Worm (Caenorhabditis elegans) whole organism, L3 larva: ENCODE measurements around the gene srab-22.
"Not testable (repeated sequence)": the region's sequence is repeated elsewhere in the genome, so short reads cannot be mapped to it uniquely, and the experiment has no call there.

Source experiments
- R02D3.7 ChIP-seq: fragments of 150-350 bp; optimal IDR thresholded peaks from 2 replicates; lab custom pipeline; 2014; ENCODE audit warnings: missing biosample characterization, missing genetic modification characterization
- ZK546.5 ChIP-seq: sonication (generic microtip); optimal IDR thresholded peaks from 2 replicates; lab custom pipeline; 2017; ENCODE audit warnings: missing biosample characterization, missing genetic modification characterization
- aly-2 ChIP-seq: fragments of 150-350 bp; optimal IDR thresholded peaks from 2 replicates; lab custom pipeline; 2014; ENCODE audit warnings: missing biosample characterization, missing genetic modification characterization
- ama-1 ChIP-seq: fragments of 150-350 bp; optimal IDR thresholded peaks from 2 replicates; lab custom pipeline; 2018
- ceh-28 ChIP-seq: fragments of 150-350 bp; optimal IDR thresholded peaks from 2 replicates; lab custom pipeline; 2014; ENCODE audit warnings: missing biosample characterization, missing genetic modification reagents, missing genetic modification characterization
- ceh-82 ChIP-seq: fragments of 150-350 bp; optimal IDR thresholded peaks from 2 replicates; lab custom pipeline; 2014; ENCODE audit warnings: missing biosample characterization, missing genetic modification characterization
- ceh-9 ChIP-seq: sonication (generic microtip); optimal IDR thresholded peaks from 2 replicates; lab custom pipeline; 2018; ENCODE audit warnings: missing biosample characterization, missing genetic modification characterization
- daf-12 ChIP-seq: fragments of 150-350 bp; optimal IDR thresholded peaks from 2 replicates; lab custom pipeline; 2014; ENCODE audit warnings: missing biosample characterization, missing genetic modification reagents, missing genetic modification characterization
- egl-27 ChIP-seq: sonication (generic microtip); optimal IDR thresholded peaks from 4 replicates; lab custom pipeline; 2017; ENCODE audit warnings: missing biosample characterization, missing genetic modification reagents, missing genetic modification characterization
- elt-1 ChIP-seq: fragments of 150-350 bp; optimal IDR thresholded peaks from 2 replicates; lab custom pipeline; 2014; ENCODE audit warnings: missing biosample characterization, missing genetic modification characterization
- elt-2 ChIP-seq: sonication (generic microtip); optimal IDR thresholded peaks from 2 replicates; lab custom pipeline; 2016; ENCODE audit warnings: missing genetic modification reagents, mild to moderate bottlenecking, missing genetic modification characterization, missing compliant biosample characterization
- eor-1 ChIP-seq, 2 experiments: fragments of 150-350 bp; optimal IDR thresholded peaks; 2 replicates each; lab custom pipeline; 2014 to 2018; ENCODE audit warnings: missing biosample characterization in 2 of 2, missing genetic modification characterization in 2 of 2
- fkh-10 ChIP-seq: sonication (generic microtip); optimal IDR thresholded peaks from 2 replicates; lab custom pipeline; 2017; ENCODE audit warnings: missing biosample characterization, missing genetic modification reagents, missing genetic modification characterization
- hmg-11 ChIP-seq: sonication (generic microtip); optimal IDR thresholded peaks from 2 replicates; lab custom pipeline; 2016; ENCODE audit warnings: missing genetic modification characterization, missing compliant biosample characterization
- jun-1 ChIP-seq: fragments of 150-350 bp; optimal IDR thresholded peaks from 2 replicates; lab custom pipeline; 2014; ENCODE audit warnings: missing biosample characterization, missing genetic modification reagents, missing genetic modification characterization
- lin-15B ChIP-seq: fragments of 150-350 bp; optimal IDR thresholded peaks from 2 replicates; lab custom pipeline; 2014; ENCODE audit warnings: missing biosample characterization, missing genetic modification characterization
- lin-39 ChIP-seq: fragments of 150-350 bp; optimal IDR thresholded peaks from 2 replicates; lab custom pipeline; 2018; ENCODE audit warnings: missing biosample characterization, missing genetic modification reagents, missing genetic modification characterization
- lsy-12 ChIP-seq: sonication (generic microtip); optimal IDR thresholded peaks from 2 replicates; lab custom pipeline; 2016; ENCODE audit warnings: mild to moderate bottlenecking, missing genetic modification characterization, missing compliant biosample characterization
- mdl-1 ChIP-seq: fragments of 150-350 bp; optimal IDR thresholded peaks from 2 replicates; lab custom pipeline; 2014; ENCODE audit warnings: missing biosample characterization, missing genetic modification characterization
- mml-1 ChIP-seq: fragments of 150-350 bp; sonication (generic microtip); optimal IDR thresholded peaks from 3 replicates; lab custom pipeline; 2014; ENCODE audit warnings: missing biosample characterization, missing genetic modification characterization
- nfya-1 ChIP-seq: sonication (generic microtip); optimal IDR thresholded peaks from 2 replicates; lab custom pipeline; 2017; ENCODE audit warnings: missing genetic modification characterization, mild to moderate bottlenecking, missing compliant biosample characterization, antibody characterized with exemption, moderate library complexity; ENCODE audit not compliant: insufficient read depth
- nhr-11 ChIP-seq: fragments of 150-350 bp; optimal IDR thresholded peaks from 2 replicates; lab custom pipeline; 2014; ENCODE audit warnings: missing biosample characterization, missing genetic modification characterization
- nhr-12 ChIP-seq: fragments of 150-350 bp; optimal IDR thresholded peaks from 2 replicates; lab custom pipeline; 2014; ENCODE audit warnings: missing biosample characterization, missing genetic modification characterization
- nhr-23 ChIP-seq: fragments of 150-350 bp; optimal IDR thresholded peaks from 2 replicates; lab custom pipeline; 2014; ENCODE audit warnings: missing biosample characterization, missing genetic modification reagents, missing genetic modification characterization
- nhr-237 ChIP-seq: fragments of 150-350 bp; optimal IDR thresholded peaks from 2 replicates; lab custom pipeline; 2014; ENCODE audit warnings: missing biosample characterization, missing genetic modification characterization
- nhr-25 ChIP-seq: sonication (generic microtip); optimal IDR thresholded peaks from 2 replicates; lab custom pipeline; 2017; ENCODE audit warnings: missing biosample characterization, missing genetic modification characterization
- nhr-28 ChIP-seq: fragments of 150-350 bp; optimal IDR thresholded peaks from 2 replicates; lab custom pipeline; 2014; ENCODE audit warnings: missing biosample characterization, missing genetic modification characterization
- nhr-43 ChIP-seq: sonication (generic microtip); optimal IDR thresholded peaks from 2 replicates; lab custom pipeline; 2016; ENCODE audit warnings: mild to moderate bottlenecking, missing genetic modification characterization, missing compliant biosample characterization; ENCODE audit not compliant: poor library complexity, severe bottlenecking
- nhr-67 ChIP-seq: fragments of 150-350 bp; optimal IDR thresholded peaks from 2 replicates; lab custom pipeline; 2014; ENCODE audit warnings: missing biosample characterization, missing genetic modification characterization
- nhr-76 ChIP-seq: fragments of 150-350 bp; sonication (generic microtip); optimal IDR thresholded peaks from 5 replicates; lab custom pipeline; 2014; ENCODE audit warnings: missing biosample characterization, missing genetic modification characterization
- nhr-77 ChIP-seq: fragments of 150-350 bp; optimal IDR thresholded peaks from 2 replicates; lab custom pipeline; 2014; ENCODE audit warnings: missing biosample characterization, missing genetic modification characterization
- pha-4 ChIP-seq: fragments of 150-350 bp; optimal IDR thresholded peaks from 2 replicates; lab custom pipeline; 2014; ENCODE audit warnings: missing biosample characterization, missing genetic modification reagents, missing genetic modification characterization
- pqm-1 ChIP-seq: fragments of 150-350 bp; optimal IDR thresholded peaks from 2 replicates; lab custom pipeline; 2017; ENCODE audit warnings: missing biosample characterization, missing genetic modification characterization, inconsistent platforms
- sea-2 ChIP-seq: fragments of 150-350 bp; sonication (generic microtip); optimal IDR thresholded peaks from 4 replicates; lab custom pipeline; 2014; ENCODE audit warnings: missing biosample characterization, missing genetic modification reagents, missing genetic modification characterization
- skn-1 ChIP-seq: fragments of 150-350 bp; optimal IDR thresholded peaks from 2 replicates; lab custom pipeline; 2014; ENCODE audit warnings: missing biosample characterization, missing genetic modification characterization
- snpc-4 ChIP-seq: fragments of 150-350 bp; optimal IDR thresholded peaks from 2 replicates; lab custom pipeline; 2014; ENCODE audit warnings: missing biosample characterization, missing genetic modification characterization
- tbx-2 ChIP-seq: sonication (generic microtip); optimal IDR thresholded peaks from 2 replicates; lab custom pipeline; 2016; ENCODE audit warnings: mild to moderate bottlenecking, missing genetic modification characterization, missing compliant biosample characterization
- unc-39 ChIP-seq: sonication (generic microtip); optimal IDR thresholded peaks from 4 replicates; lab custom pipeline; 2017; ENCODE audit warnings: missing biosample characterization, missing genetic modification characterization
- unc-62 ChIP-seq: fragments of 150-350 bp; sonication (generic microtip); optimal IDR thresholded peaks from 4 replicates; lab custom pipeline; 2014; ENCODE audit warnings: missing biosample characterization, missing genetic modification reagents, missing genetic modification characterization
- zag-1 ChIP-seq: fragments of 150-350 bp; optimal IDR thresholded peaks from 2 replicates; lab custom pipeline; 2014; ENCODE audit warnings: missing biosample characterization, missing genetic modification characterization
- ztf-11 ChIP-seq: fragments of 150-350 bp; optimal IDR thresholded peaks from 2 replicates; lab custom pipeline; 2014; ENCODE audit warnings: missing biosample characterization, missing genetic modification characterization
- ztf-4 ChIP-seq: fragments of 150-350 bp; optimal IDR thresholded peaks from 2 replicates; lab custom pipeline; 2014; ENCODE audit warnings: missing biosample characterization, missing genetic modification characterization

srab-22 gene

ce11 chrV:3398314-3398713 lies 27.9 kb upstream of the srab-22 start, which contains the start of gene T20D4.11:
TSS of gene T20D4.11 (plus strand) at chrV:3398690.
- no peak for TF ChIP-seq tbx-2 (tag; lab: Kevin White, UChicago)
- TF ChIP-seq skn-1 (tag; lab: Kevin White, UChicago): no peak
- no peak for TF ChIP-seq nhr-25
- TF ChIP-seq snpc-4 (tag; lab: Kevin White, UChicago): no peak
- TF ChIP-seq nfya-1: no peak
- no peak for TF ChIP-seq pqm-1 (tag; lab: Kevin White, UChicago)
- no peak for TF ChIP-seq pha-4 (tag; lab: Kevin White, UChicago)
- no peak for TF ChIP-seq R02D3.7 (tag; lab: Kevin White, UChicago)
- no peak for TF ChIP-seq sea-2
- TF ChIP-seq elt-2 (tag; lab: Kevin White, UChicago): no peak
- TF ChIP-seq unc-39: no peak
- no peak for TF ChIP-seq unc-62
- no peak for TF ChIP-seq nhr-12 (tag; lab: Kevin White, UChicago)
- TF ChIP-seq ceh-9 (tag; lab: Kevin White, UChicago): no peak
- TF ChIP-seq nhr-237: no peak
- TF ChIP-seq ceh-82 (tag; lab: Kevin White, UChicago): no peak

DNA sequence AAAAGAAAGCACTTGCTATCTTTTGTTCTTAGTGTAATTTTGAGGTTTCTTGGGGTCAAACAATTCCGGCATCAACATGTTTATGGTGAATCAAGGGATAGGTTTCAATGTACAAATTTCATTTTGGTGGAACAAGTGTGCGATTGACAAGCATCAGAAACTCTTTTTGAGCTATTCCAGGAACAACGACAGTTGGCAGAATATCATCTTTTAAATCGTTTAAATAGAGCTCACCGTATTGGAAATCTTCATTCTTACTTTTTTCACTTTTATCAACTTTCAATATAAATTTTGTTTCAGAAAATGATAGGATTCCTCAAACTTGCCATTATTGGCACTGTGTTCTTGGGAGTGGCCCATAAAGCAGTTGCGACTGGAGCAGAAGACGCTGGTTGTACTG lies 26.2 kb upstream of the srab-22 start, which contains the start of gene T20D4.10:
Gene T20D4.10, plus strand, starts transcription at position 301 of the 400 bp plus-strand sequence.
- TF ChIP-seq nhr-76 (tag; lab: Kevin White, UChicago); lin-15B (tag; lab: Kevin White, UChicago); eor-1 (tag; optimal IDR thresholded peaks at IDR 0.05; lab: Kevin White, UChicago): not testable (repeated sequence)

- TF ChIP-seq R02D3.7 (tag; lab: Kevin White, UChicago) (no peak), lin-15B (tag; lab: Kevin White, UChicago) (no peak), ZK546.5 (tag; lab: Kevin White, UChicago) (no peak), nhr-43 (no peak), mdl-1 (tag; lab: Kevin White, UChicago) (no peak), unc-39 (no peak), nhr-77 (tag; lab: Kevin White, UChicago) (no peak), sea-2 (no peak), skn-1 (tag; lab: Kevin White, UChicago) (no peak)
Observed at ce11 chrV:3408602-3409001, 17.6 kb upstream of the srab-22 start, which contains the start of gene T20D4.7. TSS of gene T20D4.7 (plus strand) at chrV:3408902.

DNA sequence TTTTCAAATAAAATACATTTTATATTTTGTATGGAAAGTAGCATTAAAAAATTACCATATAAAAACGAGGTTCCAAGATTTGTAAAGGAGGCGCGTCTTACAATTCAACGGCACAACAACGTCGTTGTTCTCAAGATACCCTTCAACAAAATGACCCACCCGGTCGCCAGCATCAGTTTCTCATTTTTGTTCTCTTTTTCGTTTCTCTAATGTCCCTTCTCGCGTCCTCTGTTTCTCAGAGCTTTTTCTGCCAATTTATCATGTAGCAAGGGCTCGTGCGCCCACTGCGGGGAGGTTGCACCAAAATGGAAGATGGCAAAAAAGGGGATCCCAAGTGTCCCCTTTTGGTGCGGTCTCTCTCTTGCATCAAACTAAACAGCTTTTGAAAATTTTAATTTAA lies 16.7 kb upstream of the srab-22 start:
- TF ChIP-seq ama-1 (lab: Kevin White, UChicago) (no peak), jun-1 (tag; lab: Kevin White, UChicago) (no peak), lin-39 (peak; percentile 75), aly-2 (no peak), zag-1 (tag; lab: Kevin White, UChicago) (no peak)

DNA sequence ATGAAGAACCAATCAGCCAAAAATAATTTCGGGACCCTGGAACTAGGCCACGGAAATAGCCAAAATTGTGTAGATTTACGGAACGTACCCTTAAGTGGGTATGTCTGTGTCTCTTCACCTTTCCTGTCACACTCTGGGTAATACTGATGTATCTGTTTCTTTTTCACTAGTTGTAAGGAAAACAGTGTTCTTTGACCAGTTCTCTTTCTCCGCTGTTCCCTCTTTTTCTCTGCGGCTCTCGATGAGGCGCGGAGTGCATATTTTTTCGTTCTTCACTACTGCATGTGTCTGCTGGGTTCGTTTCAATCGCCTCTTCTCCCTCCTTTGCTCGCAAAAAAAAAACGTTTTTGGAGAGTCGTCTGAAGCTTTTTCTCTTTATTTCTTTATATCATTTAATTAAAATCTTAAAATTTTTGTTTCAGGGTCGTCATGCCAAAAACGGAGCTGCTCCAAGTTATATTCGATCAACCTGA lies 16.0 kb upstream of the srab-22 start, which contains the start of gene arrd-22:
Gene arrd-22, plus strand, starts transcription at position 423 of the 473 bp plus-strand sequence.
- TF ChIP-seq ama-1 (lab: Kevin White, UChicago) (no peak), nhr-77 (tag; lab: Kevin White, UChicago) (no peak), lin-15B (tag; lab: Kevin White, UChicago) (no peak), elt-1 (tag; lab: Kevin White, UChicago) (no peak), tbx-2 (tag; lab: Kevin White, UChicago) (no peak), jun-1 (tag; lab: Kevin White, UChicago) (no peak), fkh-10 (GFP tag; lab: Kevin White, UChicago) (no peak), ztf-11 (no peak), lsy-12 (tag; lab: Kevin White, UChicago) (no peak), nhr-28 (tag; lab: Kevin White, UChicago) (no peak), ceh-28 (tag; lab: Kevin White, UChicago) (no peak), R02D3.7 (tag; lab: Kevin White, UChicago) (no peak), nhr-76 (tag; lab: Kevin White, UChicago) (no peak), nhr-23 (tag; lab: Kevin White, UChicago) (peak; percentile 56), daf-12 (tag; lab: Kevin White, UChicago) (no peak), nhr-67 (tag; lab: Kevin White, UChicago) (no peak), nfya-1 (peak; percentile 20), hmg-11 (tag; lab: Kevin White, UChicago) (no peak), ZK546.5 (tag; lab: Kevin White, UChicago) (no peak), nhr-11 (tag; lab: Kevin White, UChicago) (no peak), ztf-4 (tag; lab: Kevin White, UChicago) (no peak), egl-27 (tag; lab: Kevin White, UChicago) (no peak), ceh-82 (tag; lab: Kevin White, UChicago) (no peak), mdl-1 (tag; lab: Kevin White, UChicago) (peak; percentile 6), ceh-9 (tag; lab: Kevin White, UChicago) (no peak), nhr-43 (no peak), zag-1 (tag; lab: Kevin White, UChicago) (no peak), lin-39 (peak; percentile 33), mml-1 (tag; lab: Kevin White, UChicago) (no peak), nhr-237 (no peak), skn-1 (tag; lab: Kevin White, UChicago) (no peak)
